Worm (Caenorhabditis elegans) whole organism, L3 larva: Measurements from ENCODE around the gene ergo-1.

Experiments used
- ama-1 ChIP-seq: fragments of 150-350 bp; optimal IDR thresholded peaks from 2 replicates; lab custom pipeline; 2018
- ceh-28 ChIP-seq: fragments of 150-350 bp; optimal IDR thresholded peaks from 2 replicates; lab custom pipeline; 2014; ENCODE audit warnings: missing biosample characterization, missing genetic modification reagents, missing genetic modification characterization
- ceh-82 ChIP-seq: fragments of 150-350 bp; optimal IDR thresholded peaks from 2 replicates; lab custom pipeline; 2014; ENCODE audit warnings: missing biosample characterization, missing genetic modification characterization
- daf-12 ChIP-seq: fragments of 150-350 bp; optimal IDR thresholded peaks from 2 replicates; lab custom pipeline; 2014; ENCODE audit warnings: missing biosample characterization, missing genetic modification reagents, missing genetic modification characterization
- elt-3 ChIP-seq, 3 experiments: fragments of 150-350 bp in 1 of 3; sonication (generic microtip) in 2 of 3; optimal IDR thresholded peaks; 2 replicates in 2 of 3; 4 replicates in 1 of 3; lab custom pipeline; 2014 to 2017; ENCODE audit warnings: missing biosample characterization in 3 of 3, missing genetic modification characterization in 3 of 3
- jun-1 ChIP-seq: fragments of 150-350 bp; optimal IDR thresholded peaks from 2 replicates; lab custom pipeline; 2014; ENCODE audit warnings: missing biosample characterization, missing genetic modification reagents, missing genetic modification characterization
- nhr-25 ChIP-seq: sonication (generic microtip); optimal IDR thresholded peaks from 2 replicates; lab custom pipeline; 2017; ENCODE audit warnings: missing biosample characterization, missing genetic modification characterization
- nhr-28 ChIP-seq: fragments of 150-350 bp; optimal IDR thresholded peaks from 2 replicates; lab custom pipeline; 2014; ENCODE audit warnings: missing biosample characterization, missing genetic modification characterization
- nhr-77 ChIP-seq: fragments of 150-350 bp; optimal IDR thresholded peaks from 2 replicates; lab custom pipeline; 2014; ENCODE audit warnings: missing biosample characterization, missing genetic modification characterization
- pha-4 ChIP-seq: fragments of 150-350 bp; optimal IDR thresholded peaks from 2 replicates; lab custom pipeline; 2014; ENCODE audit warnings: missing biosample characterization, missing genetic modification reagents, missing genetic modification characterization
- snpc-4 ChIP-seq: fragments of 150-350 bp; optimal IDR thresholded peaks from 2 replicates; lab custom pipeline; 2014; ENCODE audit warnings: missing biosample characterization, missing genetic modification characterization
- tbx-2 ChIP-seq: sonication (generic microtip); optimal IDR thresholded peaks from 2 replicates; lab custom pipeline; 2016; ENCODE audit warnings: mild to moderate bottlenecking, missing genetic modification characterization, missing compliant biosample characterization
- unc-62 ChIP-seq: fragments of 150-350 bp; sonication (generic microtip); optimal IDR thresholded peaks from 4 replicates; lab custom pipeline; 2014; ENCODE audit warnings: missing biosample characterization, missing genetic modification reagents, missing genetic modification characterization

- TF ChIP-seq ama-1 (lab: Kevin White, UChicago) (no peak), nhr-25 (tag; lab: Kevin White, UChicago) (no peak), nhr-28 (tag; lab: Kevin White, UChicago) (no peak), nhr-77 (tag; lab: Kevin White, UChicago) (no peak), pha-4 (tag; lab: Kevin White, UChicago) (no peak), tbx-2 (tag; lab: Kevin White, UChicago) (no peak), ceh-82 (tag; lab: Kevin White, UChicago) (no peak), snpc-4 (tag; lab: Kevin White, UChicago) (no peak), daf-12 (no peak), ceh-28 (tag; lab: Kevin White, UChicago) (no peak), unc-62 (GFP tag; lab: Kevin White, UChicago) (no peak), jun-1 (tag; lab: Kevin White, UChicago) (no peak), elt-3 (tag; optimal IDR thresholded peaks at IDR 0.05; lab: Kevin White, UChicago) (no peak)
These were observed 44.8 kb downstream of the ergo-1 start for ce11 chrV:1053385-1053784.
